Fruit fly (Drosophila melanogaster) whole organism: ENCODE results near the gene Mau2.

ENCODE experiments used
- CG8478 ChIP-seq: fragments of >200 bp; optimal IDR thresholded peaks from 2 replicates; lab custom pipeline; 2018; ENCODE audit warnings: inconsistent platforms
- EcR ChIP-seq, 2 experiments: fragments of >200 bp; optimal IDR thresholded peaks; 2 replicates each; lab custom pipeline; 2017; ENCODE audit warnings: missing biosample characterization in 2 of 2, missing genetic modification characterization in 2 of 2, missing genetic modification reagents in 2 of 2

DNA sequence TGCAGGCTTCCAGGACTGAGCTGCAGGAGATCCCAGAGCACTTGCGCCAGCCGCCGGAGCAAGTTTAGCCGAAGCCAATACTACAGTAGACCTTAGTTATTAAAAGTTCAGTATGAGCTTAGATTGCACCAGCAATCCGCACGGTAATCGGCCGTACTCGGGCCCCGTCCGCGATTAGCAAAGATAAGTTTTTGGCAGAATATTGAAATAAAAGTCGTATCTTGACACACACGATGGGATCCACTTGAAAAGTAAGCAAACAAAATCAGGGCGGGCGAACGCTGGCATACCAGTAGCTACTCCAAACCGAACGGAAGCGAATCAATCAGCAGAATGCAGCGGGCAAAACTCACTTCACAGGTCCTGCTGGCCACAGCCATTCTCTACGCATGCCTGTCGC, 21.3 kb downstream of the Mau2 start, which contains the start of gene CG34316:
- TF ChIP-seq EcR (GFP tag; optimal IDR thresholded peaks at IDR 0.05; lab: Kevin White, UChicago): no peak
- no peak for TF ChIP-seq CG8478 (lab: Kevin White, UChicago)
